Worm (Caenorhabditis elegans): ENCODE results near the gene E04F6.9.
A peak's percentile ranks its signal among the peaks of the same experiment; 100 is the strongest.

Gene E04F6.9

DNA sequence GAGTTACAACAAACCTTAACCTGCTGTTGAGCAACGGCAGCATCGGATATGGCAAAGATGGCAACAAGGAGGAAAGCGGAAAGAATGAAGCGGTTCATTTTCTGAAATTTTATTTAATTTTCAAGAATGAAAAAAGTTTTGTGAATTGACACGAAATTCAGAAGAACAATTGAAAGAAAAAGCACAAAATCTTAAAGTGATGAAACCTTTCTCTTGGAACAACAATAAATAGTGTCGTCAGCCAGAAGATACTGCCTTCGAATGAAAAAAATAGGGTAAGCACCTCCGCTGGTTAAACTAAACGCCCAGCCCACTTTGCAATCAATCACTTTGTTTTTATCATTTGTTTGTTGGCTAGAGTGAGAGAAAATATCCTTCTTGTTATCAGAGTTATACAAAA, at the start of gene E04F6.9:
Gene E04F6.9 (minus strand): TSS at position 101 of the 400 bp plus-strand sequence.
- TF ChIP-seq lin-11 (tag; optimal IDR thresholded peaks at IDR 0.05): no peak
- TF ChIP-seq nhr-21 (tag; optimal IDR thresholded peaks at IDR 0.05): no peak
- TF ChIP-seq lin-39 (tag; optimal IDR thresholded peaks at IDR 0.05): no peak
- TF ChIP-seq nhr-77 (tag; optimal IDR thresholded peaks at IDR 0.05): no peak
- TF ChIP-seq ceh-16 (tag; optimal IDR thresholded peaks at IDR 0.05): no peak
- TF ChIP-seq elt-1 (tag; optimal IDR thresholded peaks at IDR 0.05): no peak
- TF ChIP-seq R02D3.7 (tag; optimal IDR thresholded peaks at IDR 0.05): no peak
- TF ChIP-seq alr-1 (tag; optimal IDR thresholded peaks at IDR 0.05): no peak
- TF ChIP-seq ZK546.5 (tag; optimal IDR thresholded peaks at IDR 0.05): no peak
- no peak for TF ChIP-seq aly-2 (tag; optimal IDR thresholded peaks at IDR 0.05)

DNA sequence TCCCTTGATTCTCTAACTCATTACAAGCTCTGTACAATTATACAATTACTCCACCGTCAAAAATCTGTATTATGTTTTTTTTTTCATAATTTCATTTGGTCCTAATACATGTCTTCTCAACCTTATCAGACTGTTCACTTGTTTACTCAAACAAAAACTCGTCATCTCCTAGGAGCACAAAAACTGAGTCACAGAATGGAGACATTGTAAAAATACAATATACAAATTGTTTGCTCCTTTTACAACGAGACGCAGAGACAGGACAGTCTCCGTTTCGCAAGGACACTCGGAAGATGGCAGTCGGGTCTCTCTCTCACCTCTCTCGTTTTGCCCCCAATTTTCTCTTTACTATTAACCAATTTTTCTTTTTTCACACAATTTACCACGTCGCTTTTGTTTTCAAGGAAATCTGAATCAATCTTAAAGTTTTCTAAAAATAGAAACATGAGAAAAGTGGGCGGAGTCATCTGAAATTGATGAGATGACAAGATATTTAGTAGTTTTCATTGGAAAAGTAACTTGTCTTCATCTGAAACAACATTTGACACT, 43.7 kb upstream of the E04F6.9 start, which contains the start of gene F32A5.8:
Gene F32A5.8 (plus strand): TSS at position 499 of the 549 bp plus-strand sequence.
- TF ChIP-seq unc-39 (tag; optimal IDR thresholded peaks at IDR 0.05) (no peak), gmeb-1 (tag; optimal IDR thresholded peaks at IDR 0.05) (peak; percentile 17), sma-3 (GFP tag; optimal IDR thresholded peaks at IDR 0.05) (peak; percentile 9), blmp-1 (tag; optimal IDR thresholded peaks at IDR 0.05; ENCODE audit: insufficient read depth) (no peak), fos-1 (tag; optimal IDR thresholded peaks at IDR 0.05) (peak; percentile 94), nhr-77 (tag; optimal IDR thresholded peaks at IDR 0.05) (no peak), nhr-12 (tag; optimal IDR thresholded peaks at IDR 0.05) (no peak), lin-39 (tag; optimal IDR thresholded peaks at IDR 0.05) (no peak), nhr-21 (tag; optimal IDR thresholded peaks at IDR 0.05) (no peak), nhr-11 (tag; optimal IDR thresholded peaks at IDR 0.05) (no peak), ceh-16 (tag; optimal IDR thresholded peaks at IDR 0.05) (no peak), lsy-2 (tag; optimal IDR thresholded peaks at IDR 0.05) (peak in 1 of 2 experiments; percentile 8), skn-1 (tag; optimal IDR thresholded peaks at IDR 0.05) (no peak), sem-4 (tag; optimal IDR thresholded peaks at IDR 0.05) (no peak), unc-55 (GFP tag; optimal IDR thresholded peaks at IDR 0.05) (no peak), R02D3.7 (tag; optimal IDR thresholded peaks at IDR 0.05) (no peak), nhr-10 (tag; optimal IDR thresholded peaks at IDR 0.05) (no peak), nhr-23 (tag; optimal IDR thresholded peaks at IDR 0.05) (no peak), ztf-4 (tag; optimal IDR thresholded peaks at IDR 0.05) (no peak), ama-1 (optimal IDR thresholded peaks at IDR 0.05) (no peak), lin-11 (tag; optimal IDR thresholded peaks at IDR 0.05) (no peak), ztf-1 (GFP tag; conservative IDR thresholded peaks at IDR 0.05) (no peak), zag-1 (tag; optimal IDR thresholded peaks at IDR 0.05) (no peak), F13H6.1 (tag; optimal IDR thresholded peaks at IDR 0.05) (no peak), snpc-4 (tag; optimal IDR thresholded peaks at IDR 0.05) (no peak), peb-1 (tag; optimal IDR thresholded peaks at IDR 0.05) (no peak), egl-27 (tag; optimal IDR thresholded peaks at IDR 0.05) (no peak), unc-62 (GFP tag; optimal IDR thresholded peaks at IDR 0.05) (no peak), crh-2 (tag; optimal IDR thresholded peaks at IDR 0.05) (peak; percentile 7), mab-5 (tag; optimal IDR thresholded peaks at IDR 0.05) (no peak), alr-1 (tag; optimal IDR thresholded peaks at IDR 0.05) (no peak), sma-9 (GFP tag; optimal IDR thresholded peaks at IDR 0.05) (peak; percentile 21), sma-9 (tag; optimal IDR thresholded peaks at IDR 0.05) (no peak), ztf-11 (tag; optimal IDR thresholded peaks at IDR 0.05) (no peak), aly-2 (tag; optimal IDR thresholded peaks at IDR 0.05) (no peak), mbf-1 (tag; optimal IDR thresholded peaks at IDR 0.05) (no peak), ceh-82 (tag; optimal IDR thresholded peaks at IDR 0.05) (no peak), nhr-6 (tag; optimal IDR thresholded peaks at IDR 0.05) (no peak), nhr-25 (tag; optimal IDR thresholded peaks at IDR 0.05) (peak; percentile 32), elt-1 (tag; optimal IDR thresholded peaks at IDR 0.05) (no peak), lin-13 (GFP tag; optimal IDR thresholded peaks at IDR 0.05) (no peak), Y55F3AM.14 (GFP tag; optimal IDR thresholded peaks at IDR 0.05) (no peak), C34F6.9 (tag; optimal IDR thresholded peaks at IDR 0.05) (no peak), ZK546.5 (tag; optimal IDR thresholded peaks at IDR 0.05) (no peak)
